Fruit fly (Drosophila melanogaster) whole organism, embryonic: Measurements from ENCODE around the gene CG31898.
A peak's percentile ranks its signal among the peaks of the same experiment; 100 is the strongest.

Source experiments
- CG11695 ChIP-seq: fragments of 200-800 bp; sonication (Bioruptor generic); IDR thresholded peaks from 3 replicates; pipeline ENCODE4 v1.3.6; 2022; ENCODE audit warnings: missing biosample characterization, missing genetic modification characterization
- CG11696 ChIP-seq: fragments of 200-800 bp; sonication (Bioruptor generic); IDR thresholded peaks from 2 replicates; pipeline ENCODE4 v1.3.6; 2022; ENCODE audit warnings: missing biosample characterization, missing genetic modification characterization
- CG12236 ChIP-seq: fragments of 200-800 bp; sonication (Bioruptor generic); optimal IDR thresholded peaks from 2 replicates; lab custom pipeline; 2016; ENCODE audit warnings: missing biosample characterization, missing genetic modification characterization
- CG13296 ChIP-seq: fragments of 200-800 bp; sonication (Bioruptor generic); optimal IDR thresholded peaks from 3 replicates; lab custom pipeline; 2018; ENCODE audit warnings: missing biosample characterization, mild to moderate bottlenecking, missing genetic modification characterization
- CG13775 ChIP-seq: fragments of 200-800 bp; sonication (Bioruptor generic); optimal IDR thresholded peaks from 3 replicates; lab custom pipeline; 2017; ENCODE audit warnings: missing biosample characterization, mild to moderate bottlenecking, missing genetic modification characterization
- CG14441 ChIP-seq: fragments of 200-800 bp; sonication (Bioruptor generic); IDR thresholded peaks from 2 replicates; pipeline ENCODE4 v1.3.6; 2022; ENCODE audit warnings: missing biosample characterization, missing genetic modification characterization
- CG15269 ChIP-seq: fragments of 200-800 bp; sonication (Bioruptor generic); optimal IDR thresholded peaks from 2 replicates; lab custom pipeline; 2018; ENCODE audit warnings: missing biosample characterization, mild to moderate bottlenecking, missing genetic modification characterization, moderate library complexity
- CG15514 ChIP-seq: fragments of 200-800 bp; sonication (Bioruptor generic); optimal IDR thresholded peaks from 3 replicates; lab custom pipeline; 2017; ENCODE audit warnings: missing biosample characterization, missing genetic modification characterization, mild to moderate bottlenecking, moderate library complexity, missing genetic modification reagents
- CG15601 ChIP-seq: fragments of 200-800 bp; sonication (Bioruptor generic); optimal IDR thresholded peaks from 3 replicates; lab custom pipeline; 2019; ENCODE audit warnings: missing biosample characterization, mild to moderate bottlenecking, missing genetic modification characterization, moderate library complexity
- CG16815 ChIP-seq: fragments of 200-800 bp; sonication (Bioruptor generic); optimal IDR thresholded peaks from 3 replicates; lab custom pipeline; 2017; ENCODE audit warnings: missing biosample characterization, mild to moderate bottlenecking, missing genetic modification characterization
- CG17612 ChIP-seq: fragments of 200-800 bp; sonication (Bioruptor generic); IDR thresholded peaks from 2 replicates; pipeline ENCODE4 v1.3.6; 2022; ENCODE audit warnings: missing biosample characterization, missing genetic modification characterization
- CG17829 ChIP-seq: fragments of 200-800 bp; optimal IDR thresholded peaks from 2 replicates; lab custom pipeline; 2019; ENCODE audit warnings: missing biosample characterization, mild to moderate bottlenecking, missing genetic modification characterization, moderate library complexity
- CG3065 ChIP-seq: fragments of 200-800 bp; sonication (Bioruptor generic); optimal IDR thresholded peaks from 2 replicates; lab custom pipeline; 2016; ENCODE audit warnings: missing biosample characterization, missing genetic modification characterization
- CG31441 ChIP-seq: fragments of 200-800 bp; sonication (Bioruptor generic); IDR thresholded peaks from 2 replicates; pipeline ENCODE4 v1.3.6; 2022; ENCODE audit warnings: missing biosample characterization, missing genetic modification characterization
- CG32772 ChIP-seq: fragments of 200-800 bp; sonication (Bioruptor generic); IDR thresholded peaks from 2 replicates; pipeline ENCODE4 v1.3.6; 2022; ENCODE audit warnings: missing biosample characterization, missing genetic modification characterization
- CG3407 ChIP-seq: fragments of 200-800 bp; sonication (Bioruptor generic); optimal IDR thresholded peaks from 2 replicates; lab custom pipeline; 2018; ENCODE audit warnings: missing biosample characterization, mild to moderate bottlenecking, missing genetic modification characterization
- CG34422 ChIP-seq: fragments of 200-800 bp; sonication (Bioruptor generic); IDR thresholded peaks from 3 replicates; pipeline ENCODE4 v1.3.6; 2022; ENCODE audit warnings: missing biosample characterization, missing genetic modification characterization
- CG3838 ChIP-seq: fragments of 200-800 bp; sonication (Bioruptor generic); optimal IDR thresholded peaks from 3 replicates; lab custom pipeline; 2016; ENCODE audit warnings: missing biosample characterization, missing genetic modification characterization
- CG4328 ChIP-seq: fragments of 200-800 bp; sonication (Bioruptor generic); optimal IDR thresholded peaks from 3 replicates; lab custom pipeline; 2017; ENCODE audit warnings: missing biosample characterization, missing genetic modification reagents, missing genetic modification characterization
- CG4820 ChIP-seq: fragments of 200-800 bp; sonication (Bioruptor generic); optimal IDR thresholded peaks from 3 replicates; lab custom pipeline; 2016; ENCODE audit warnings: missing biosample characterization, missing genetic modification characterization
- CG7271 ChIP-seq: fragments of 200-800 bp; sonication (Bioruptor generic); optimal IDR thresholded peaks from 2 replicates; lab custom pipeline; 2018; ENCODE audit warnings: missing biosample characterization, mild to moderate bottlenecking, missing genetic modification characterization, moderate library complexity
- CG7839 ChIP-seq: fragments of 200-800 bp; sonication (Bioruptor generic); optimal IDR thresholded peaks from 3 replicates; lab custom pipeline; 2018; ENCODE audit warnings: missing biosample characterization, mild to moderate bottlenecking, missing genetic modification characterization, moderate library complexity
- CHES-1-like ChIP-seq: fragments of 200-800 bp; sonication (Bioruptor generic); optimal IDR thresholded peaks from 2 replicates; lab custom pipeline; 2016; ENCODE audit warnings: missing biosample characterization, missing genetic modification characterization
- Chrac-16 ChIP-seq: fragments of 200-800 bp; sonication (Bioruptor generic); optimal IDR thresholded peaks from 3 replicates; lab custom pipeline; 2016; ENCODE audit warnings: missing biosample characterization, missing genetic modification characterization
- Dll ChIP-seq: fragments of 200-800 bp; sonication (Bioruptor generic); IDR thresholded peaks from 4 replicates; pipeline ENCODE4 v1.3.6; 2022; ENCODE audit warnings: missing biosample characterization, missing genetic modification characterization; ENCODE audit not compliant: partially characterized antibody
- Mes4 ChIP-seq: fragments of 200-800 bp; sonication (Bioruptor generic); optimal IDR thresholded peaks from 2 replicates; lab custom pipeline; 2016; ENCODE audit warnings: missing biosample characterization, missing genetic modification characterization
- Nf-YC ChIP-seq: fragments of 200-800 bp; optimal IDR thresholded peaks from 3 replicates; lab custom pipeline; 2019; ENCODE audit warnings: missing biosample characterization, mild to moderate bottlenecking, missing genetic modification characterization, moderate library complexity
- Ravus ChIP-seq: fragments of 200-800 bp; sonication (Bioruptor generic); IDR thresholded peaks from 2 replicates; pipeline ENCODE4 v1.3.6; 2022; ENCODE audit warnings: missing biosample characterization, missing genetic modification characterization
- Six4 ChIP-seq: fragments of 200-800 bp; sonication (Bioruptor generic); optimal IDR thresholded peaks from 2 replicates; lab custom pipeline; 2016; ENCODE audit warnings: missing biosample characterization, missing genetic modification characterization
- Sox100B ChIP-seq: fragments of 200-800 bp; sonication (Bioruptor generic); optimal IDR thresholded peaks from 3 replicates; lab custom pipeline; 2018; ENCODE audit warnings: missing biosample characterization, mild to moderate bottlenecking, missing genetic modification characterization
- Stat92E ChIP-seq, 3 experiments: fragments of >200 bp in 2 of 3; fragments of 200-800 bp in 1 of 3; sonication (Bioruptor generic) in 1 of 3; optimal IDR thresholded peaks; 2 replicates each; lab custom pipeline; 2017 to 2019; ENCODE audit warnings: missing biosample characterization in 3 of 3, missing genetic modification characterization in 3 of 3, mild to moderate bottlenecking in 1 of 3, moderate library complexity in 1 of 3
- ab ChIP-seq: fragments of 200-800 bp; sonication (Bioruptor generic); optimal IDR thresholded peaks from 2 replicates; lab custom pipeline; 2016; ENCODE audit warnings: missing biosample characterization, missing genetic modification characterization
- br ChIP-seq: fragments of >200 bp; optimal IDR thresholded peaks from 2 replicates; lab custom pipeline; 2017
- caup ChIP-seq: fragments of 200-800 bp; sonication (Bioruptor generic); optimal IDR thresholded peaks from 3 replicates; lab custom pipeline; 2017; ENCODE audit warnings: missing biosample characterization, mild to moderate bottlenecking, missing genetic modification characterization, moderate library complexity; ENCODE audit not compliant: severe bottlenecking
- corto ChIP-seq: fragments of 200-800 bp; sonication (Bioruptor generic); optimal IDR thresholded peaks from 2 replicates; lab custom pipeline; 2016; ENCODE audit warnings: missing biosample characterization, mild to moderate bottlenecking, missing genetic modification characterization, moderate library complexity
- en ChIP-seq: fragments of 200-800 bp; sonication (Bioruptor generic); optimal IDR thresholded peaks from 2 replicates; lab custom pipeline; 2016; ENCODE audit warnings: missing biosample characterization, missing genetic modification characterization
- fd64A ChIP-seq: fragments of 200-800 bp; sonication (Bioruptor generic); optimal IDR thresholded peaks from 3 replicates; lab custom pipeline; 2018; ENCODE audit warnings: missing biosample characterization, mild to moderate bottlenecking, missing genetic modification characterization
- gcm2 ChIP-seq: fragments of 200-800 bp; sonication (Bioruptor generic); optimal IDR thresholded peaks from 2 replicates; lab custom pipeline; 2016; ENCODE audit warnings: missing biosample characterization, missing genetic modification characterization
- jigr1 ChIP-seq: fragments of 200-800 bp; sonication (Bioruptor generic); IDR thresholded peaks from 3 replicates; pipeline ENCODE4 v1.3.6; 2022; ENCODE audit warnings: missing biosample characterization, missing genetic modification characterization
- kay ChIP-seq: fragments of 200-800 bp; sonication (Bioruptor generic); optimal IDR thresholded peaks from 2 replicates; lab custom pipeline; 2016; ENCODE audit warnings: missing biosample characterization, missing genetic modification characterization
- ken ChIP-seq: fragments of 200-800 bp; sonication (Bioruptor generic); IDR thresholded peaks from 3 replicates; pipeline ENCODE4 v1.3.6; 2022; ENCODE audit warnings: missing biosample characterization, missing genetic modification characterization
- maf-S ChIP-seq: fragments of 200-800 bp; sonication (Bioruptor generic); optimal IDR thresholded peaks from 2 replicates; lab custom pipeline; 2016; ENCODE audit warnings: missing biosample characterization, missing genetic modification characterization
- nom ChIP-seq: fragments of 200-800 bp; sonication (Bioruptor generic); optimal IDR thresholded peaks from 2 replicates; lab custom pipeline; 2017; ENCODE audit warnings: missing biosample characterization, missing genetic modification characterization, mild to moderate bottlenecking, moderate library complexity, missing genetic modification reagents
- onecut ChIP-seq: fragments of 200-800 bp; sonication (Bioruptor generic); IDR thresholded peaks from 2 replicates; pipeline ENCODE4 v1.3.6; 2022; ENCODE audit warnings: missing biosample characterization, missing genetic modification characterization
- pnt ChIP-seq: fragments of 200-800 bp; sonication (Bioruptor generic); optimal IDR thresholded peaks from 3 replicates; lab custom pipeline; 2016; ENCODE audit warnings: missing biosample characterization, missing genetic modification characterization
- row ChIP-seq: fragments of 200-800 bp; sonication (Bioruptor generic); IDR thresholded peaks from 3 replicates; pipeline ENCODE4 v1.3.6; 2022; ENCODE audit warnings: missing biosample characterization, missing genetic modification characterization
- schlank ChIP-seq: fragments of 200-800 bp; sonication (Bioruptor generic); optimal IDR thresholded peaks from 2 replicates; lab custom pipeline; 2018; ENCODE audit warnings: missing biosample characterization, mild to moderate bottlenecking, missing genetic modification characterization
- scrt ChIP-seq: fragments of 200-800 bp; sonication (Bioruptor generic); optimal IDR thresholded peaks from 2 replicates; lab custom pipeline; 2018; ENCODE audit warnings: missing biosample characterization, mild to moderate bottlenecking, missing genetic modification characterization, moderate library complexity
- sd ChIP-seq: fragments of 200-800 bp; sonication (Bioruptor generic); optimal IDR thresholded peaks from 3 replicates; lab custom pipeline; 2018; ENCODE audit warnings: missing biosample characterization, mild to moderate bottlenecking, missing genetic modification characterization, moderate library complexity
- tll ChIP-seq, 2 experiments: fragments of 200-800 bp in 1 of 2; fragments of >200 bp in 1 of 2; sonication (Bioruptor generic) in 1 of 2; optimal IDR thresholded peaks; 2 replicates each; lab custom pipeline; 2017 to 2019; ENCODE audit warnings: missing biosample characterization in 2 of 2, missing genetic modification characterization in 2 of 2, mild to moderate bottlenecking in 1 of 2, moderate library complexity in 1 of 2
- zf30C ChIP-seq: fragments of 200-800 bp; sonication (Bioruptor generic); optimal IDR thresholded peaks from 3 replicates; lab custom pipeline; 2018; ENCODE audit warnings: missing biosample characterization, mild to moderate bottlenecking, missing genetic modification characterization

CG31898 gene

DNA sequence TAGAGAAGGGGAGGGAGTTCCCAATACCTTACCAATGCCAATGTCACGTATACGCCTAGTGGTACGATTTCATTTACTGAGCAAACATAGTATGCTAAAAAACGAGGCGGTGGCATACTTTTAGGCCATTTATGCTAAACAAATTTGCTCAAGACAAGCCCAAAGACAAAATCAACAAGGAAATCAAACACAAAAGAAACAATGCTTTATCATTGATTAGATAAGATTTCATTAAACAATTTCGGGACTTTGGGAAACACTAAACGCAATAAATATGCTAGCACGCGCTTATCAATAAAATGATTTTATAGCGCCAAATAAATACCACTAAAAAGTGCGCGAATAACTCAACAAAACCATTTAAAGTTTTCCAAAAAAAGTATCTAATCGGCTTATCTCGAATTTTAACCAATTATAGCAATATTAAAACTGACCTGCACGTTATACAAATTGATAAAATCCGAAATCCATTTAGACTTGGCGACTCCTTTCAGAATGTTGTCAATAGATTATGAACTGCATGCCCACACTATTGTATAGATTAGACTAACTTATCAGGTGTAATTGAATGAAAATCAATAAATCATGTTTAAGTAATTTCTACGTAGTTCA, 49.6 kb upstream of the CG31898 start (continued):
- TF ChIP-seq CG17829 (tag; lab: Kevin White, UChicago), result no peak
- peak; percentile 27 for TF ChIP-seq CG7839 (tag; lab: Kevin White, UChicago)
- TF ChIP-seq scrt (GFP tag; lab: Kevin White, UChicago), result peak; percentile 49
- no peak for TF ChIP-seq CG32772 (GFP tag; lab: Robert Waterston, UW)
- no peak for TF ChIP-seq gcm2 (GFP tag; lab: Kevin White, UChicago)
- no peak for TF ChIP-seq Stat92E (GFP tag; optimal IDR thresholded peaks at IDR 0.05; lab: Kevin White, UChicago)
- no peak for TF ChIP-seq CG34422
- no peak for TF ChIP-seq CG3838 (GFP tag; lab: Kevin White, UChicago)
- TF ChIP-seq jigr1 (GFP tag; lab: Robert Waterston, UW), result no peak
- TF ChIP-seq nom, result no peak
- TF ChIP-seq CG15601 (tag; lab: Kevin White, UChicago), result no peak
- no peak for TF ChIP-seq CG17612 (GFP tag; lab: Robert Waterston, UW)
- TF ChIP-seq pnt, result no peak
- no peak for TF ChIP-seq onecut (GFP tag; lab: Robert Waterston, UW)
- no peak for TF ChIP-seq CG4328
- peak; percentile 74 for TF ChIP-seq CG13296 (GFP tag; lab: Kevin White, UChicago)
- peak; percentile 7; the same call in 1 of the 3 replicates for TF ChIP-seq CG11695 (GFP tag; lab: Robert Waterston, UW)
- TF ChIP-seq Mes4 (GFP tag; lab: Kevin White, UChicago), result no peak
- no peak for TF ChIP-seq CG7271 (tag; lab: Kevin White, UChicago)
- TF ChIP-seq Six4 (GFP tag; lab: Kevin White, UChicago), result no peak
- TF ChIP-seq CG14441 (GFP tag; lab: Robert Waterston, UW), result no peak
- no peak for TF ChIP-seq CG11696 (GFP tag; lab: Robert Waterston, UW)
- peak; percentile 54 for TF ChIP-seq caup (GFP tag; lab: Kevin White, UChicago)
- TF ChIP-seq CG31441 (GFP tag; lab: Robert Waterston, UW), result no peak
- no peak for TF ChIP-seq zf30C (GFP tag; lab: Kevin White, UChicago)
- TF ChIP-seq ken (GFP tag; lab: Robert Waterston, UW), result no peak
- TF ChIP-seq Ravus (GFP tag; lab: Robert Waterston, UW), result no peak
- no peak for TF ChIP-seq Dll (GFP tag; lab: Robert Waterston, UW)
- TF ChIP-seq CG3065 (GFP tag; lab: Kevin White, UChicago), result no peak
- TF ChIP-seq tll (GFP tag; optimal IDR thresholded peaks at IDR 0.05; lab: Kevin White, UChicago), result no peak
- no peak for TF ChIP-seq br (lab: Kevin White, UChicago)
- no peak for TF ChIP-seq Chrac-16 (GFP tag; lab: Kevin White, UChicago)
- TF ChIP-seq en (GFP tag; lab: Kevin White, UChicago), result no peak
- peak; percentile 8 for TF ChIP-seq Sox100B (GFP tag; lab: Kevin White, UChicago)
- peak; percentile 62 for TF ChIP-seq CG15514 (GFP tag; lab: Kevin White, UChicago)
- TF ChIP-seq CHES-1-like, result no peak
- peak; percentile 32 for TF ChIP-seq CG3407 (GFP tag; lab: Kevin White, UChicago)
- TF ChIP-seq sd (tag; lab: Kevin White, UChicago), result peak; percentile 95
- no peak for TF ChIP-seq row (GFP tag; lab: Robert Waterston, UW)
- no peak for TF ChIP-seq ab (GFP tag; lab: Kevin White, UChicago)
- TF ChIP-seq CG4820 (GFP tag; lab: Kevin White, UChicago), result no peak
- no peak for TF ChIP-seq fd64A (GFP tag; lab: Kevin White, UChicago)
- TF ChIP-seq Nf-YC (tag; lab: Kevin White, UChicago), result no peak
- no peak for TF ChIP-seq CG13775
- no peak for TF ChIP-seq kay (GFP tag; lab: Kevin White, UChicago)
- no peak for TF ChIP-seq corto (GFP tag; lab: Kevin White, UChicago)
- TF ChIP-seq CG12236 (GFP tag; lab: Kevin White, UChicago), result no peak
- no peak for TF ChIP-seq maf-S (GFP tag; lab: Kevin White, UChicago)
- TF ChIP-seq CG16815, result no peak
- peak; percentile 63 for TF ChIP-seq CG15269 (tag; lab: Kevin White, UChicago)
- TF ChIP-seq schlank, result peak; percentile 36
